Worm (Caenorhabditis elegans) whole organism, young adult: ENCODE measurements around the gene aat-8.

Experiments used
- F39B2.1 ChIP-seq: fragments of 200-800 bp; sonication (Bioruptor generic); IDR thresholded peaks from 2 replicates; pipeline ENCODE4 v1.3.6; 2022; ENCODE audit warnings: missing genetic modification reagents, missing genetic modification characterization, missing compliant biosample characterization
- Y53F4B.3 ChIP-seq: fragments of 200-800 bp; sonication (Bioruptor generic); IDR thresholded peaks from 2 replicates; pipeline ENCODE4 v1.3.6; 2022; ENCODE audit warnings: missing genetic modification reagents, missing genetic modification characterization, missing compliant biosample characterization
- attf-6 ChIP-seq: fragments of 200-800 bp; sonication (Bioruptor generic); IDR thresholded peaks from 2 replicates; pipeline ENCODE4 v1.3.6; 2022; ENCODE audit warnings: missing genetic modification reagents, missing genetic modification characterization, missing compliant biosample characterization
- bed-2 ChIP-seq: fragments of 200-800 bp; sonication (Bioruptor generic); IDR thresholded peaks from 2 replicates; pipeline ENCODE4 v1.3.6; 2022; ENCODE audit warnings: missing genetic modification reagents, missing genetic modification characterization, missing compliant biosample characterization
- die-1 ChIP-seq: sonication (generic microtip); optimal IDR thresholded peaks from 2 replicates; lab custom pipeline; 2016; ENCODE audit warnings: missing genotype, mild to moderate bottlenecking, missing genetic modification characterization, missing compliant biosample characterization
- dpl-1 ChIP-seq: fragments of 150-350 bp; optimal IDR thresholded peaks from 2 replicates; lab custom pipeline; 2014; ENCODE audit warnings: missing biosample characterization, missing genetic modification reagents, missing genetic modification characterization
- efl-1 ChIP-seq: fragments of 150-350 bp; optimal IDR thresholded peaks from 2 replicates; lab custom pipeline; 2014; ENCODE audit warnings: missing biosample characterization, missing genetic modification reagents, missing genetic modification characterization
- nhr-179 ChIP-seq: sonication (generic microtip); optimal IDR thresholded peaks from 2 replicates; lab custom pipeline; 2016; ENCODE audit warnings: mild to moderate bottlenecking, missing genetic modification characterization, missing compliant biosample characterization
- pha-4 ChIP-seq: fragments of 150-350 bp; sonication (generic microtip); optimal IDR thresholded peaks from 2 replicates; lab custom pipeline; 2014; ENCODE audit warnings: missing biosample characterization, missing genetic modification reagents, missing genetic modification characterization
- snpc-3.4 ChIP-seq: sonication (generic microtip); optimal IDR thresholded peaks from 2 replicates; lab custom pipeline; 2017; ENCODE audit warnings: missing genetic modification characterization, mild to moderate bottlenecking, missing compliant biosample characterization, antibody characterized with exemption, moderate library complexity, missing genotype, missing genetic modification reagents
- xnd-1 ChIP-seq: sonication (generic microtip); optimal IDR thresholded peaks from 2 replicates; lab custom pipeline; 2016; ENCODE audit warnings: missing genotype, missing genetic modification reagents, missing genetic modification characterization, missing compliant biosample characterization

- TF ChIP-seq xnd-1, result no peak
- no peak for TF ChIP-seq attf-6
- no peak for TF ChIP-seq efl-1 (GFP tag; lab: Kevin White, UChicago)
- no peak for TF ChIP-seq pha-4 (tag; lab: Kevin White, UChicago)
- TF ChIP-seq Y53F4B.3 (GFP tag; lab: Robert Waterston, UW), result no peak
- TF ChIP-seq dpl-1 (GFP tag; lab: Kevin White, UChicago), result no peak
- no peak for TF ChIP-seq nhr-179 (tag; lab: Kevin White, UChicago)
- no peak for TF ChIP-seq F39B2.1 (GFP tag; lab: Robert Waterston, UW)
- TF ChIP-seq snpc-3.4 (tag; lab: Kevin White, UChicago), result no peak
- no peak for TF ChIP-seq die-1 (tag; lab: Kevin White, UChicago)
- TF ChIP-seq bed-2 (GFP tag; lab: Robert Waterston, UW), result no peak
Measured at ce11 chrIV:3860419-3860818, 4.4 kb downstream of the aat-8 start.
